Fruit fly (Drosophila melanogaster) S2 (cell line): ENCODE measurements around the gene kz.

ENCODE experiments used
- CG8478 ChIP-seq: fragments of >200 bp; optimal IDR thresholded peaks from 2 replicates; lab custom pipeline; 2018
- CTCF ChIP-seq, 2 experiments: fragments of >200 bp; optimal IDR thresholded peaks; 2 replicates each; lab custom pipeline; 2018

kz gene

dm6 chrX:2258602-2259233, 16.9 kb upstream of the kz start:
- no peak for TF ChIP-seq CG8478
- peak; percentile 81 to 89 for TF ChIP-seq CTCF (optimal IDR thresholded peaks at IDR 0.05; lab: Kevin White, UChicago)

dm6 chrX:2255035-2255434, 13.2 kb upstream of the kz start:
- TF ChIP-seq CTCF (optimal IDR thresholded peaks at IDR 0.05; lab: Kevin White, UChicago) (no peak), CG8478 (no peak)

- TF ChIP-seq CTCF (optimal IDR thresholded peaks at IDR 0.05; lab: Kevin White, UChicago) (no peak), CG8478 (no peak)
These were observed 12.3 kb upstream of the kz start, which contains the start of gene CG3091 for dm6 chrX:2254020-2254626. Gene CG3091 (minus strand): TSS chrX:2254197.

dm6 chrX:2251688-2252087, 9.9 kb upstream of the kz start, which contains the start of gene CG3191:
Gene CG3191 (minus strand): TSS chrX:2251993.
- TF ChIP-seq CG8478 = no peak
- TF ChIP-seq CTCF (optimal IDR thresholded peaks at IDR 0.05; lab: Kevin White, UChicago) = no peak

- no peak for TF ChIP-seq CG8478
- no peak for TF ChIP-seq CTCF (optimal IDR thresholded peaks at IDR 0.05; lab: Kevin White, UChicago)
These were observed 7.9 kb upstream of the kz start, which contains the start of gene crn for dm6 chrX:2249763-2250162. Gene crn (minus strand): TSS chrX:2249983.

- no peak for TF ChIP-seq CG8478
These were observed 4.1 kb upstream of the kz start, which contains the start of gene Or2a for dm6 chrX:2245931-2246330. Gene Or2a (plus strand): TSS chrX:2246231.

dm6 chrX:2244753-2245152, 2.9 kb upstream of the kz start:
- TF ChIP-seq CG8478 = no peak
- TF ChIP-seq CTCF (optimal IDR thresholded peaks at IDR 0.05; lab: Kevin White, UChicago) = no peak

- TF ChIP-seq CG8478 = no peak
- no peak for TF ChIP-seq CTCF (optimal IDR thresholded peaks at IDR 0.05; lab: Kevin White, UChicago)
These were observed 1.1 kb upstream of the kz start for dm6 chrX:2242897-2243296.

dm6 chrX:2225138-2225537, 16.7 kb downstream of the kz start, which contains the start of gene pcx:
Gene pcx (plus strand): TSS chrX:2225296.
- no peak for TF ChIP-seq CG8478
- no peak for TF ChIP-seq CTCF (optimal IDR thresholded peaks at IDR 0.05; lab: Kevin White, UChicago)

- TF ChIP-seq CTCF (optimal IDR thresholded peaks at IDR 0.05; lab: Kevin White, UChicago) (no peak), CG8478 (no peak)
These were observed 18.4 kb downstream of the kz start, which contains the start of gene CG14052 for dm6 chrX:2223454-2223853. Gene CG14052 (plus strand): TSS chrX:2223754.

dm6 chrX:2222181-2222790, 19.5 kb downstream of the kz start, which contains the start of gene Vinc:
Gene Vinc (minus strand): TSS chrX:2222567.
- no peak for TF ChIP-seq CG8478
- no peak for TF ChIP-seq CTCF (optimal IDR thresholded peaks at IDR 0.05; lab: Kevin White, UChicago)

- TF ChIP-seq CTCF (optimal IDR thresholded peaks at IDR 0.05; lab: Kevin White, UChicago) = no peak
- no peak for TF ChIP-seq CG8478
These were observed 20.2 kb downstream of the kz start for dm6 chrX:2221598-2221997.

dm6 chrX:2219899-2220298, 21.9 kb downstream of the kz start:
- TF ChIP-seq CG8478 (no peak), CTCF (optimal IDR thresholded peaks at IDR 0.05; lab: Kevin White, UChicago) (no peak)

dm6 chrX:2219246-2219645, 22.6 kb downstream of the kz start:
- TF ChIP-seq CG8478 (no peak), CTCF (optimal IDR thresholded peaks at IDR 0.05; lab: Kevin White, UChicago) (no peak)

dm6 chrX:2218455-2218854, 23.4 kb downstream of the kz start:
- no peak for TF ChIP-seq CTCF (optimal IDR thresholded peaks at IDR 0.05; lab: Kevin White, UChicago)

- TF ChIP-seq CG8478 (no peak), CTCF (optimal IDR thresholded peaks at IDR 0.05; lab: Kevin White, UChicago) (no peak)
These were observed 28.0 kb downstream of the kz start, which contains the start of gene SmydA-8 for dm6 chrX:2213759-2214406. Gene SmydA-8 (minus strand): TSS chrX:2213809.
